Worm (Caenorhabditis elegans) whole organism, L2 larva: ENCODE results near the gene ubq-2.
A peak's percentile ranks its signal among the peaks of the same experiment; 100 is the strongest.

Source experiments
- C34F6.9 ChIP-seq: fragments of 150-350 bp; optimal IDR thresholded peaks from 2 replicates; lab custom pipeline; 2014; ENCODE audit warnings: missing biosample characterization, missing genetic modification characterization
- F13H6.1 ChIP-seq: sonication (generic microtip); optimal IDR thresholded peaks from 2 replicates; lab custom pipeline; 2016; ENCODE audit warnings: missing genetic modification characterization, missing compliant biosample characterization
- R02D3.7 ChIP-seq: fragments of 150-350 bp; optimal IDR thresholded peaks from 2 replicates; lab custom pipeline; 2014; ENCODE audit warnings: missing biosample characterization, missing genetic modification characterization
- Y55F3AM.14 ChIP-seq: fragments of 200-800 bp; sonication (Bioruptor generic); optimal IDR thresholded peaks from 2 replicates; lab custom pipeline; 2018; ENCODE audit warnings: mild to moderate bottlenecking, missing genetic modification characterization, missing compliant biosample characterization
- ZK546.5 ChIP-seq: sonication (generic microtip); optimal IDR thresholded peaks from 2 replicates; lab custom pipeline; 2017; ENCODE audit warnings: missing biosample characterization, missing genetic modification characterization
- aly-2 ChIP-seq: fragments of 150-350 bp; optimal IDR thresholded peaks from 2 replicates; lab custom pipeline; 2014; ENCODE audit warnings: missing biosample characterization, missing genetic modification characterization
- blmp-1 ChIP-seq: sonication (generic microtip); optimal IDR thresholded peaks from 2 replicates; lab custom pipeline; 2017; ENCODE audit warnings: missing genetic modification characterization, mild to moderate bottlenecking, missing compliant biosample characterization, antibody characterized with exemption, moderate library complexity; ENCODE audit not compliant: insufficient read depth
- ceh-16 ChIP-seq: fragments of 150-350 bp; optimal IDR thresholded peaks from 2 replicates; lab custom pipeline; 2014; ENCODE audit warnings: missing biosample characterization, missing genetic modification characterization
- crh-2 ChIP-seq: sonication (generic microtip); optimal IDR thresholded peaks from 2 replicates; lab custom pipeline; 2017; ENCODE audit warnings: missing biosample characterization, missing genetic modification characterization
- dmd-4 ChIP-seq: sonication (generic microtip); optimal IDR thresholded peaks from 2 replicates; lab custom pipeline; 2017; ENCODE audit warnings: missing biosample characterization, missing genetic modification characterization
- egl-27 ChIP-seq: sonication (generic microtip); optimal IDR thresholded peaks from 3 replicates; lab custom pipeline; 2017; ENCODE audit warnings: missing biosample characterization, missing genetic modification reagents, missing genetic modification characterization
- elt-1 ChIP-seq: fragments of 150-350 bp; optimal IDR thresholded peaks from 2 replicates; lab custom pipeline; 2014; ENCODE audit warnings: missing biosample characterization, missing genetic modification characterization
- fos-1 ChIP-seq: fragments of 150-350 bp; optimal IDR thresholded peaks from 2 replicates; lab custom pipeline; 2014; ENCODE audit warnings: missing biosample characterization, missing genetic modification characterization
- gmeb-1 ChIP-seq: fragments of 150-350 bp; optimal IDR thresholded peaks from 2 replicates; lab custom pipeline; 2014; ENCODE audit warnings: missing biosample characterization, missing genetic modification characterization
- lin-11 ChIP-seq: fragments of 150-350 bp; sonication (generic microtip); optimal IDR thresholded peaks from 2 replicates; lab custom pipeline; 2014; ENCODE audit warnings: missing biosample characterization, missing genetic modification characterization, inconsistent platforms, mixed read lengths
- lin-39 ChIP-seq: fragments of 150-350 bp; optimal IDR thresholded peaks from 2 replicates; lab custom pipeline; 2014; ENCODE audit warnings: missing biosample characterization, missing genetic modification reagents, missing genetic modification characterization
- lsy-2 ChIP-seq, 2 experiments: fragments of 150-350 bp in 1 of 2; sonication (generic microtip) in 1 of 2; optimal IDR thresholded peaks; 2 replicates each; lab custom pipeline; 2014 to 2017; ENCODE audit warnings: missing biosample characterization in 2 of 2, missing genetic modification characterization in 2 of 2
- mab-5 ChIP-seq: fragments of 150-350 bp; optimal IDR thresholded peaks from 2 replicates; lab custom pipeline; 2014; ENCODE audit warnings: missing biosample characterization, missing genetic modification characterization
- mbf-1 ChIP-seq: sonication (generic microtip); optimal IDR thresholded peaks from 2 replicates; lab custom pipeline; 2017; ENCODE audit warnings: missing biosample characterization, missing genetic modification characterization
- nhr-11 ChIP-seq: fragments of 150-350 bp; optimal IDR thresholded peaks from 2 replicates; lab custom pipeline; 2014; ENCODE audit warnings: missing biosample characterization, missing genetic modification characterization
- nhr-21 ChIP-seq: fragments of 150-350 bp; optimal IDR thresholded peaks from 2 replicates; lab custom pipeline; 2014; ENCODE audit warnings: missing biosample characterization, missing genetic modification characterization
- nhr-23 ChIP-seq: fragments of 150-350 bp; optimal IDR thresholded peaks from 2 replicates; lab custom pipeline; 2014; ENCODE audit warnings: missing biosample characterization, missing genetic modification reagents, missing genetic modification characterization
- nhr-237 ChIP-seq: fragments of 150-350 bp; optimal IDR thresholded peaks from 2 replicates; lab custom pipeline; 2014; ENCODE audit warnings: missing biosample characterization, missing genetic modification characterization
- nhr-6 ChIP-seq: fragments of 150-350 bp; optimal IDR thresholded peaks from 2 replicates; lab custom pipeline; 2014; ENCODE audit warnings: missing biosample characterization, missing genetic modification characterization
- nhr-77 ChIP-seq: fragments of 150-350 bp; optimal IDR thresholded peaks from 2 replicates; lab custom pipeline; 2014; ENCODE audit warnings: missing biosample characterization, missing genetic modification characterization
- peb-1 ChIP-seq: fragments of 150-350 bp; optimal IDR thresholded peaks from 2 replicates; lab custom pipeline; 2014; ENCODE audit warnings: missing biosample characterization, missing genetic modification characterization
- sem-4 ChIP-seq: fragments of 150-350 bp; optimal IDR thresholded peaks from 2 replicates; lab custom pipeline; 2014; ENCODE audit warnings: missing biosample characterization, missing genetic modification reagents, missing genetic modification characterization
- skn-1 ChIP-seq: sonication (generic microtip); optimal IDR thresholded peaks from 2 replicates; lab custom pipeline; 2017; ENCODE audit warnings: missing biosample characterization, missing genetic modification characterization
- sma-3 ChIP-seq: sonication (generic microtip); optimal IDR thresholded peaks from 2 replicates; lab custom pipeline; 2016; ENCODE audit warnings: missing genetic modification reagents, missing genetic modification characterization, missing compliant biosample characterization
- sma-9 ChIP-seq, 2 experiments: fragments of 150-350 bp in 1 of 2; sonication (generic microtip) in 1 of 2; optimal IDR thresholded peaks; 2 replicates each; lab custom pipeline; 2014 to 2016; ENCODE audit warnings: missing genetic modification characterization in 2 of 2, mild to moderate bottlenecking in 1 of 2, missing biosample characterization in 1 of 2, missing compliant biosample characterization in 1 of 2, missing genetic modification reagents in 1 of 2, moderate library complexity in 1 of 2
- snpc-4 ChIP-seq: fragments of 150-350 bp; optimal IDR thresholded peaks from 2 replicates; lab custom pipeline; 2014; ENCODE audit warnings: missing biosample characterization, missing genetic modification characterization
- unc-55 ChIP-seq: fragments of 150-350 bp; sonication (generic microtip); optimal IDR thresholded peaks from 3 replicates; lab custom pipeline; 2014; ENCODE audit warnings: missing biosample characterization, missing genetic modification reagents, missing genetic modification characterization
- zag-1 ChIP-seq: fragments of 150-350 bp; optimal IDR thresholded peaks from 2 replicates; lab custom pipeline; 2014; ENCODE audit warnings: missing biosample characterization, missing genetic modification characterization
- ztf-1 ChIP-seq: fragments of 200-800 bp; sonication (Bioruptor generic); conservative IDR thresholded peaks from 2 replicates; pipeline ENCODE4 v1.3.6; 2022; ENCODE audit warnings: missing genetic modification characterization, missing compliant biosample characterization
- ztf-11 ChIP-seq: sonication (generic microtip); optimal IDR thresholded peaks from 2 replicates; lab custom pipeline; 2017; ENCODE audit warnings: missing biosample characterization, missing genetic modification characterization
- ztf-4 ChIP-seq: fragments of 150-350 bp; optimal IDR thresholded peaks from 2 replicates; lab custom pipeline; 2014; ENCODE audit warnings: missing biosample characterization, missing genetic modification characterization

The ubq-2 gene

ce11 chrIII:12968330-12968729 lies 10.0 kb downstream of the ubq-2 start:
- no peak for TF ChIP-seq peb-1 (tag; lab: Kevin White, UChicago)
- no peak for TF ChIP-seq nhr-23 (tag; lab: Kevin White, UChicago)
- no peak for TF ChIP-seq mbf-1 (tag; lab: Kevin White, UChicago)
- no peak for TF ChIP-seq nhr-11 (tag; lab: Kevin White, UChicago)
- TF ChIP-seq ceh-16 (tag; lab: Kevin White, UChicago): no peak
- TF ChIP-seq sem-4: no peak
- TF ChIP-seq lsy-2 (tag; optimal IDR thresholded peaks at IDR 0.05; lab: Kevin White, UChicago): no peak
- no peak for TF ChIP-seq nhr-21 (tag; lab: Kevin White, UChicago)
- no peak for TF ChIP-seq fos-1 (tag; lab: Kevin White, UChicago)
- no peak for TF ChIP-seq elt-1 (tag; lab: Kevin White, UChicago)
- no peak for TF ChIP-seq zag-1
- TF ChIP-seq R02D3.7 (tag; lab: Kevin White, UChicago): no peak
- TF ChIP-seq dmd-4 (tag; lab: Kevin White, UChicago): no peak
- TF ChIP-seq nhr-6: no peak
- TF ChIP-seq Y55F3AM.14 (GFP tag; lab: Kevin White, UChicago): no peak
- TF ChIP-seq ztf-4 (tag; lab: Kevin White, UChicago): no peak
- no peak for TF ChIP-seq nhr-237 (tag; lab: Kevin White, UChicago)
- no peak for TF ChIP-seq sma-3 (GFP tag; lab: Kevin White, UChicago)
- TF ChIP-seq mab-5 (tag; lab: Kevin White, UChicago): no peak

- no peak for TF ChIP-seq ztf-4 (tag; lab: Kevin White, UChicago)
- TF ChIP-seq Y55F3AM.14 (GFP tag; lab: Kevin White, UChicago): no peak
- no peak for TF ChIP-seq R02D3.7 (tag; lab: Kevin White, UChicago)
- no peak for TF ChIP-seq nhr-6
- no peak for TF ChIP-seq zag-1
- no peak for TF ChIP-seq peb-1 (tag; lab: Kevin White, UChicago)
- no peak for TF ChIP-seq ztf-11 (tag; lab: Kevin White, UChicago)
- TF ChIP-seq lin-39 (tag; lab: Kevin White, UChicago): no peak
- TF ChIP-seq nhr-21 (tag; lab: Kevin White, UChicago): peak; percentile 3
- no peak for TF ChIP-seq nhr-23 (tag; lab: Kevin White, UChicago)
- no peak for TF ChIP-seq sma-9 (GFP tag; optimal IDR thresholded peaks at IDR 0.05; lab: Kevin White, UChicago)
- TF ChIP-seq sma-9 (tag; optimal IDR thresholded peaks at IDR 0.05; lab: Kevin White, UChicago): no peak
- peak; percentile 3 for TF ChIP-seq C34F6.9 (tag; lab: Kevin White, UChicago)
- TF ChIP-seq skn-1 (tag; lab: Kevin White, UChicago): no peak
- peak; percentile 40 for TF ChIP-seq crh-2 (tag; lab: Kevin White, UChicago)
- TF ChIP-seq ZK546.5: no peak
- no peak for TF ChIP-seq egl-27
- TF ChIP-seq unc-55: no peak
- no peak for TF ChIP-seq sem-4
- TF ChIP-seq sma-3 (GFP tag; lab: Kevin White, UChicago): no peak
- TF ChIP-seq blmp-1 (tag; lab: Kevin White, UChicago): no peak
- TF ChIP-seq elt-1 (tag; lab: Kevin White, UChicago): no peak
- TF ChIP-seq lsy-2 (tag; optimal IDR thresholded peaks at IDR 0.05; lab: Kevin White, UChicago): peak in 1 of 2 experiments; percentile 12
- peak; percentile 25 for TF ChIP-seq gmeb-1 (tag; lab: Kevin White, UChicago)
- TF ChIP-seq fos-1 (tag; lab: Kevin White, UChicago): peak; percentile 83
- TF ChIP-seq nhr-237 (tag; lab: Kevin White, UChicago): no peak
- TF ChIP-seq mab-5 (tag; lab: Kevin White, UChicago): no peak
- TF ChIP-seq snpc-4 (tag; lab: Kevin White, UChicago): no peak
- no peak for TF ChIP-seq F13H6.1 (tag; lab: Kevin White, UChicago)
These were observed 10.8 kb downstream of the ubq-2 start for ce11 chrIII:12967437-12968043.

ce11 chrIII:12966895-12967294 lies 11.4 kb downstream of the ubq-2 start, which contains the start of gene ttm-1:
ttm-1 (minus strand) TSS chrIII:12966995.
- TF ChIP-seq mbf-1 (tag; lab: Kevin White, UChicago) (no peak), mab-5 (tag; lab: Kevin White, UChicago) (no peak), sma-3 (GFP tag; lab: Kevin White, UChicago) (no peak), ztf-1 (no peak), crh-2 (tag; lab: Kevin White, UChicago) (no peak), aly-2 (no peak), lin-11 (tag; lab: Kevin White, UChicago) (no peak), nhr-77 (no peak)
